Fruit fly (Drosophila melanogaster) whole organism, embryonic: Measurements from ENCODE around the gene Cp16.
A peak's percentile ranks its signal among the peaks of the same experiment; 100 is the strongest.

Experiments used
- Aef1 ChIP-seq: fragments of 200-800 bp; sonication (Bioruptor generic); IDR thresholded peaks from 3 replicates; pipeline ENCODE4 v1.3.6; 2022; ENCODE audit warnings: missing biosample characterization, missing genetic modification characterization
- C15 ChIP-seq: fragments of 200-800 bp; sonication (Bioruptor generic); IDR thresholded peaks from 3 replicates; pipeline ENCODE4 v1.3.6; 2022; ENCODE audit warnings: missing biosample characterization, missing genetic modification characterization
- CG10366 ChIP-seq: fragments of 200-800 bp; sonication (Bioruptor generic); IDR thresholded peaks from 2 replicates; pipeline ENCODE4 v1.3.6; 2022; ENCODE audit warnings: missing biosample characterization, missing genetic modification characterization
- CG10979 ChIP-seq: fragments of 200-800 bp; sonication (Bioruptor generic); optimal IDR thresholded peaks from 2 replicates; lab custom pipeline; 2018; ENCODE audit warnings: missing biosample characterization, mild to moderate bottlenecking, missing genetic modification characterization, moderate library complexity
- CG12155 ChIP-seq: fragments of 200-800 bp; sonication (Bioruptor generic); optimal IDR thresholded peaks from 3 replicates; lab custom pipeline; 2016; ENCODE audit warnings: missing biosample characterization, missing genetic modification characterization
- CG13775 ChIP-seq: fragments of 200-800 bp; sonication (Bioruptor generic); optimal IDR thresholded peaks from 3 replicates; lab custom pipeline; 2017; ENCODE audit warnings: missing biosample characterization, mild to moderate bottlenecking, missing genetic modification characterization
- CG13894 ChIP-seq: fragments of 200-800 bp; sonication (Bioruptor generic); optimal IDR thresholded peaks from 3 replicates; lab custom pipeline; 2018; ENCODE audit warnings: missing biosample characterization, mild to moderate bottlenecking, missing genetic modification characterization, moderate library complexity
- CG14710 ChIP-seq: fragments of 200-800 bp; sonication (Bioruptor generic); optimal IDR thresholded peaks from 3 replicates; lab custom pipeline; 2019; ENCODE audit warnings: missing biosample characterization, mild to moderate bottlenecking, missing genetic modification characterization, moderate library complexity
- CG1602 ChIP-seq: fragments of 200-800 bp; sonication (Bioruptor generic); optimal IDR thresholded peaks from 3 replicates; lab custom pipeline; 2016; ENCODE audit warnings: missing biosample characterization, missing genetic modification characterization
- CG1603 ChIP-seq: fragments of 200-800 bp; sonication (Bioruptor generic); optimal IDR thresholded peaks from 2 replicates; lab custom pipeline; 2019; ENCODE audit warnings: missing biosample characterization, mild to moderate bottlenecking, missing genetic modification characterization, moderate library complexity
- CG17359 ChIP-seq: fragments of 200-800 bp; sonication (Bioruptor generic); optimal IDR thresholded peaks from 3 replicates; lab custom pipeline; 2018; ENCODE audit warnings: missing biosample characterization, mild to moderate bottlenecking, missing genetic modification characterization, moderate library complexity
- CG32767 ChIP-seq: fragments of 200-800 bp; sonication (Bioruptor generic); IDR thresholded peaks from 2 replicates; pipeline ENCODE4 v1.3.6; 2022; ENCODE audit warnings: missing biosample characterization, missing genetic modification characterization
- CG4820 ChIP-seq: fragments of 200-800 bp; sonication (Bioruptor generic); optimal IDR thresholded peaks from 3 replicates; lab custom pipeline; 2016; ENCODE audit warnings: missing biosample characterization, missing genetic modification characterization
- CG5180 ChIP-seq: fragments of 200-800 bp; sonication (Bioruptor generic); optimal IDR thresholded peaks from 3 replicates; lab custom pipeline; 2017; ENCODE audit warnings: missing biosample characterization, missing genetic modification characterization, mild to moderate bottlenecking, moderate library complexity, missing genetic modification reagents
- CG7786 ChIP-seq: fragments of 200-800 bp; sonication (Bioruptor generic); optimal IDR thresholded peaks from 2 replicates; lab custom pipeline; 2016; ENCODE audit warnings: missing biosample characterization, missing genetic modification characterization
- CG7839 ChIP-seq: fragments of 200-800 bp; sonication (Bioruptor generic); optimal IDR thresholded peaks from 3 replicates; lab custom pipeline; 2018; ENCODE audit warnings: missing biosample characterization, mild to moderate bottlenecking, missing genetic modification characterization, moderate library complexity
- CG7963 ChIP-seq: fragments of 200-800 bp; sonication (Bioruptor generic); IDR thresholded peaks from 3 replicates; pipeline ENCODE4 v1.3.6; 2022; ENCODE audit warnings: missing biosample characterization, missing genetic modification characterization; ENCODE audit not compliant: partially characterized antibody
- CG8388 ChIP-seq: fragments of 200-800 bp; sonication (Bioruptor generic); optimal IDR thresholded peaks from 2 replicates; lab custom pipeline; 2019; ENCODE audit warnings: missing biosample characterization, mild to moderate bottlenecking, missing genetic modification characterization, moderate library complexity
- D19A ChIP-seq: fragments of 200-800 bp; optimal IDR thresholded peaks from 3 replicates; lab custom pipeline; 2019; ENCODE audit warnings: missing biosample characterization, mild to moderate bottlenecking, missing genetic modification characterization, moderate library complexity
- Drgx ChIP-seq: fragments of 200-800 bp; sonication (Bioruptor generic); IDR thresholded peaks from 2 replicates; pipeline ENCODE4 v1.3.6; 2022; ENCODE audit warnings: missing biosample characterization, missing genetic modification characterization
- GATAe ChIP-seq: fragments of 200-800 bp; sonication (Bioruptor generic); conservative IDR thresholded peaks from 2 replicates; pipeline ENCODE4 v1.3.6; 2022; ENCODE audit warnings: missing biosample characterization, missing genetic modification characterization
- HHEX ChIP-seq: fragments of 200-800 bp; sonication (Bioruptor generic); optimal IDR thresholded peaks from 3 replicates; lab custom pipeline; 2017; ENCODE audit warnings: missing biosample characterization, mild to moderate bottlenecking, missing genetic modification characterization, missing genetic modification reagents
- Lim3 ChIP-seq: fragments of 200-800 bp; sonication (Bioruptor generic); IDR thresholded peaks from 2 replicates; pipeline ENCODE4 v1.3.6; 2022; ENCODE audit warnings: missing biosample characterization, missing genetic modification characterization
- Mad ChIP-seq: fragments of 200-800 bp; sonication (Bioruptor generic); optimal IDR thresholded peaks from 2 replicates; lab custom pipeline; 2016; ENCODE audit warnings: missing biosample characterization, missing genetic modification characterization
- Meics ChIP-seq: fragments of 200-800 bp; sonication (Bioruptor generic); optimal IDR thresholded peaks from 2 replicates; lab custom pipeline; 2017; ENCODE audit warnings: missing biosample characterization, mild to moderate bottlenecking, missing genetic modification characterization
- Nf-YB ChIP-seq: fragments of 200-800 bp; sonication (Bioruptor generic); optimal IDR thresholded peaks from 3 replicates; lab custom pipeline; 2019; ENCODE audit warnings: missing biosample characterization, mild to moderate bottlenecking, missing genetic modification characterization, moderate library complexity
- abd-A ChIP-seq: fragments of 200-800 bp; sonication (Bioruptor generic); optimal IDR thresholded peaks from 3 replicates; lab custom pipeline; 2019; ENCODE audit warnings: missing biosample characterization, mild to moderate bottlenecking, missing genetic modification characterization, moderate library complexity
- bbx ChIP-seq: fragments of 200-800 bp; sonication (Bioruptor generic); IDR thresholded peaks from 2 replicates; pipeline ENCODE4 v1.3.6; 2022; ENCODE audit warnings: missing biosample characterization, missing genetic modification characterization; ENCODE audit not compliant: partially characterized antibody
- bowl ChIP-seq: fragments of 200-800 bp; sonication (Bioruptor generic); IDR thresholded peaks from 2 replicates; pipeline ENCODE4 v1.3.6; 2022; ENCODE audit warnings: missing biosample characterization, missing genetic modification characterization
- bsh ChIP-seq, 2 experiments: fragments of 200-800 bp; sonication (Bioruptor generic); optimal IDR thresholded peaks; 2 replicates each; lab custom pipeline; 2017 to 2018; ENCODE audit warnings: mild to moderate bottlenecking in 2 of 2, missing biosample characterization in 2 of 2, missing genetic modification characterization in 2 of 2, moderate library complexity in 1 of 2
- cato ChIP-seq: fragments of 200-800 bp; sonication (Bioruptor generic); optimal IDR thresholded peaks from 2 replicates; lab custom pipeline; 2016; ENCODE audit warnings: missing biosample characterization, missing genetic modification characterization, borderline replicate concordance
- chinmo ChIP-seq: fragments of 200-800 bp; sonication (Bioruptor generic); IDR thresholded peaks from 4 replicates; pipeline ENCODE4 v1.3.6; 2022; ENCODE audit warnings: missing biosample characterization, missing genetic modification characterization; ENCODE audit not compliant: partially characterized antibody
- chm ChIP-seq: fragments of 200-800 bp; sonication (Bioruptor generic); IDR thresholded peaks from 2 replicates; pipeline ENCODE4 v1.3.6; 2022; ENCODE audit warnings: missing biosample characterization, missing genetic modification characterization
- ci ChIP-seq: fragments of 200-800 bp; sonication (Bioruptor generic); IDR thresholded peaks from 3 replicates; pipeline ENCODE4 v1.3.6; 2022; ENCODE audit warnings: missing biosample characterization, missing genetic modification characterization
- crol ChIP-seq: fragments of 200-800 bp; sonication (Bioruptor generic); IDR thresholded peaks from 2 replicates; pipeline ENCODE4 v1.3.6; 2022; ENCODE audit warnings: missing biosample characterization, missing genetic modification characterization
- dmrt11E ChIP-seq: fragments of 200-800 bp; sonication (Bioruptor generic); optimal IDR thresholded peaks from 3 replicates; lab custom pipeline; 2018; ENCODE audit warnings: missing biosample characterization, mild to moderate bottlenecking, missing genetic modification characterization, moderate library complexity
- dmrt99B ChIP-seq: fragments of 200-800 bp; sonication (Bioruptor generic); optimal IDR thresholded peaks from 2 replicates; lab custom pipeline; 2018; ENCODE audit warnings: missing biosample characterization, mild to moderate bottlenecking, missing genetic modification characterization, moderate library complexity
- exex ChIP-seq: fragments of 200-800 bp; sonication (Bioruptor generic); optimal IDR thresholded peaks from 4 replicates; lab custom pipeline; 2018; ENCODE audit warnings: missing biosample characterization, mild to moderate bottlenecking, missing genetic modification characterization, moderate library complexity
- inv ChIP-seq: fragments of 200-800 bp; sonication (Bioruptor generic); IDR thresholded peaks from 2 replicates; pipeline ENCODE4 v1.3.6; 2022; ENCODE audit warnings: missing biosample characterization, missing genetic modification characterization; ENCODE audit not compliant: partially characterized antibody
- kay ChIP-seq: fragments of 200-800 bp; sonication (Bioruptor generic); optimal IDR thresholded peaks from 2 replicates; lab custom pipeline; 2016; ENCODE audit warnings: missing biosample characterization, missing genetic modification characterization
- klu ChIP-seq: fragments of 200-800 bp; sonication (Bioruptor generic); IDR thresholded peaks from 2 replicates; pipeline ENCODE4 v1.3.6; 2022; ENCODE audit warnings: missing biosample characterization, missing genetic modification characterization
- knrl ChIP-seq: fragments of 200-800 bp; sonication (Bioruptor generic); IDR thresholded peaks from 3 replicates; pipeline ENCODE4 v1.3.6; 2022; ENCODE audit warnings: missing biosample characterization, missing genetic modification characterization; ENCODE audit not compliant: partially characterized antibody
- luna ChIP-seq: fragments of 200-800 bp; sonication (Bioruptor generic); optimal IDR thresholded peaks from 2 replicates; lab custom pipeline; 2016; ENCODE audit warnings: missing biosample characterization, missing genetic modification characterization
- odd ChIP-seq: fragments of 200-800 bp; sonication (Bioruptor generic); optimal IDR thresholded peaks from 2 replicates; lab custom pipeline; 2017; ENCODE audit warnings: missing biosample characterization, mild to moderate bottlenecking, missing genetic modification characterization
- onecut ChIP-seq: fragments of 200-800 bp; sonication (Bioruptor generic); IDR thresholded peaks from 2 replicates; pipeline ENCODE4 v1.3.6; 2022; ENCODE audit warnings: missing biosample characterization, missing genetic modification characterization
- salm ChIP-seq: fragments of 200-800 bp; sonication (Bioruptor generic); optimal IDR thresholded peaks from 2 replicates; lab custom pipeline; 2018; ENCODE audit warnings: missing biosample characterization, mild to moderate bottlenecking, missing genetic modification characterization

Gene Cp16

DNA sequence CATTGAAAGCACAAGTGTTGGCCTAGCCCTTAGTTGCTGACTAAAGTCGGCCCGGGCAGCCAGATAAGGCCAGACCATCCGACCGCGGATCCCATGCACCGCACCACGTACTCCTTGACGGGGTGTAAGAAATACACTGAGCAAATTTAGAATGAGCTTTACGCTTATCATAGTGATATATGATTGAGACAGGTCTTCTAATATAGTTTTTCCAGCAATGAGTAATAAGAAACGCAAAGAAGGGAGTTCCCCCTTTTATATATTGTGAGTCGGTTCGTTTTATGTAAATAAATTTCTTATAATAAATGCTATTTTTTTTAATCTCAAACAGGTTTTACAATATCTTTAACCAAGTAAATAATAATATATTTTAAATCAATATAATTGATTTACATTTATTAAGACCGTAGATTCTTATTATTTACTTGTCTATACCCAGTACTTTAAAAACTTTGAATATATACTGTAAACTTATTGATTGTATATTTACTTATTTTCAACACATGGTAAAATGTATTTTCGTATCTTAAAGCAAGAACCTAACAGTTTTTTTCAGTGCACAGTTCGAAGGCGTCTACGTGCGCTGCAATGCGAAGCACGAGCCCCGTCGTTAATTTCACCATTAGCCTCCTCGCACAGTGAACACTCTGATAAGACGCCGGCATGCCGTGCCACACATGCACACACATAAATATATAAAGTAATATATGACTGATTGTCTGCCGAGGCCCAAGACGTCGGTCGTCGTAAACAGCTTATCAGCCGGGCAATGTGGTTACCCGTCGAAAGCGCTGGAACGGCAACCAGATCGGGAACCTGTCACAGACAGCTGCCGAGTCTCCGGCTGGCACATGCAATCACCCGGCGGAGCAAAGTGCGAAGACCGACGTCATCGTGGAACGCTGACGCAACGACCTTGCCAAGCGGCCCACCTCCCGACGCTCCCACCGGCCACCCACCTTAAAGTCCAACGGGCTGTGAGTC is 39.6 kb upstream of the Cp16 start (continued):
- no peak for TF ChIP-seq luna
- 0 out of 2 replicates have a peak, but pooled peaks have one; percentile 24 for TF ChIP-seq chm (GFP tag; lab: Robert Waterston, UW)
- peak; percentile 44 for TF ChIP-seq Drgx (GFP tag; lab: Robert Waterston, UW)
- TF ChIP-seq CG4820 (GFP tag; lab: Kevin White, UChicago), result peak; percentile 33
- peak; percentile 19 for TF ChIP-seq odd
- TF ChIP-seq CG8388 (GFP tag; lab: Kevin White, UChicago), result peak; percentile 31
- TF ChIP-seq D19A (tag; lab: Kevin White, UChicago), result peak; percentile 48
- no peak for TF ChIP-seq abd-A (tag; lab: Kevin White, UChicago)
- TF ChIP-seq klu (GFP tag; lab: Robert Waterston, UW), result peak; percentile 11; the same call in 1 of the 2 replicates
- no peak for TF ChIP-seq cato (GFP tag; lab: Kevin White, UChicago)
- TF ChIP-seq inv (GFP tag; lab: Robert Waterston, UW), result no peak
- peak; percentile 70 for TF ChIP-seq Meics
- peak; percentile 67 for TF ChIP-seq dmrt99B (tag; lab: Kevin White, UChicago)
- no peak for TF ChIP-seq C15 (GFP tag; lab: Robert Waterston, UW)
- peak; percentile 15 for TF ChIP-seq CG5180 (GFP tag; lab: Kevin White, UChicago)
- no peak for TF ChIP-seq bowl (GFP tag; lab: Robert Waterston, UW)
- TF ChIP-seq knrl, result no peak
- peak; percentile 60; the same call in 2 of the 3 replicates for TF ChIP-seq ci
- TF ChIP-seq bbx, result peak; percentile 50; the same call in 1 of the 2 replicates
- peak; percentile 19 for TF ChIP-seq CG1602
- TF ChIP-seq bsh (GFP tag; optimal IDR thresholded peaks at IDR 0.05; lab: Kevin White, UChicago), result peak; percentile 4 to 15
- no peak for TF ChIP-seq CG1603 (tag; lab: Kevin White, UChicago)
- TF ChIP-seq CG13775 (GFP tag; lab: Kevin White, UChicago), result peak; percentile 68
- 0 out of 2 replicates have a peak, but pooled peaks have one; percentile 18 for TF ChIP-seq onecut (GFP tag; lab: Robert Waterston, UW)
- peak; percentile 33 for TF ChIP-seq salm
- peak; percentile 23 for TF ChIP-seq kay (GFP tag; lab: Kevin White, UChicago)
- peak; percentile 85; the same call in 3 of the 4 replicates for TF ChIP-seq chinmo (GFP tag; lab: Robert Waterston, UW)
- peak; percentile 30 for TF ChIP-seq Nf-YB (GFP tag; lab: Kevin White, UChicago)
- no peak for TF ChIP-seq CG32767
- peak; percentile 34 for TF ChIP-seq HHEX
- TF ChIP-seq Aef1, result 0 out of 3 replicates have a peak, but pooled peaks have one; percentile 8
- 0 out of 2 replicates have a peak, but pooled peaks have one; percentile 9 for TF ChIP-seq crol (GFP tag; lab: Robert Waterston, UW)
- peak; percentile 44 for TF ChIP-seq CG12155 (GFP tag; lab: Kevin White, UChicago)
- peak; percentile 41 for TF ChIP-seq CG14710
- TF ChIP-seq dmrt11E (tag; lab: Kevin White, UChicago), result peak; percentile 49
- TF ChIP-seq CG10366 (GFP tag; lab: Robert Waterston, UW), result 0 out of 2 replicates have a peak, but pooled peaks have one; percentile 25
- TF ChIP-seq CG7839, result peak; percentile 76
- peak; percentile 61 for TF ChIP-seq exex (tag; lab: Kevin White, UChicago)
- no peak for TF ChIP-seq Lim3 (GFP tag; lab: Robert Waterston, UW)
- peak; percentile 19 for TF ChIP-seq CG17359 (tag; lab: Kevin White, UChicago)
- TF ChIP-seq Mad (GFP tag; lab: Kevin White, UChicago), result no peak
- no peak for TF ChIP-seq CG7786 (GFP tag; lab: Kevin White, UChicago)
- TF ChIP-seq GATAe (GFP tag; lab: Robert Waterston, UW), result peak; percentile 45
- peak; percentile 22 for TF ChIP-seq CG13894 (tag; lab: Kevin White, UChicago)
- peak; percentile 60 for TF ChIP-seq CG10979 (tag; lab: Kevin White, UChicago)
- TF ChIP-seq CG7963 (GFP tag; lab: Robert Waterston, UW), result no peak
